Worm (Caenorhabditis elegans) whole organism, late embryonic: ENCODE measurements around the gene melo-1.

Experiments
- ceh-9 ChIP-seq: sonication (generic microtip); optimal IDR thresholded peaks from 2 replicates; lab custom pipeline; 2016; ENCODE audit warnings: mild to moderate bottlenecking, missing genetic modification characterization, inconsistent platforms, missing compliant biosample characterization
- dmd-4 ChIP-seq: sonication (generic microtip); optimal IDR thresholded peaks from 2 replicates; lab custom pipeline; 2016; ENCODE audit warnings: borderline replicate concordance, missing genetic modification characterization, missing compliant biosample characterization
- elt-2 ChIP-seq: sonication (generic microtip); optimal IDR thresholded peaks from 2 replicates; lab custom pipeline; 2016; ENCODE audit warnings: missing genetic modification reagents, missing genetic modification characterization, missing compliant biosample characterization
- hlh-8 ChIP-seq: sonication (generic microtip); optimal IDR thresholded peaks from 2 replicates; lab custom pipeline; 2016; ENCODE audit warnings: missing genotype, missing genetic modification characterization, missing compliant biosample characterization
- lin-11 ChIP-seq: fragments of 200-800 bp; sonication (Bioruptor generic); optimal IDR thresholded peaks from 2 replicates; lab custom pipeline; 2018; ENCODE audit warnings: mild to moderate bottlenecking, missing genetic modification characterization, missing compliant biosample characterization
- unc-42 ChIP-seq: sonication (generic microtip); optimal IDR thresholded peaks from 2 replicates; lab custom pipeline; 2016; ENCODE audit warnings: missing genotype, missing genetic modification characterization, missing compliant biosample characterization

ce11 chrIV:14773280-14774071, 13.4 kb upstream of the melo-1 start, which contains the start of gene Y57G11C.36:
- no peak for TF ChIP-seq elt-2 (tag; lab: Kevin White, UChicago)
- no peak for TF ChIP-seq hlh-8 (tag; lab: Kevin White, UChicago)
- no peak for TF ChIP-seq unc-42 (tag; lab: Kevin White, UChicago)
- TF ChIP-seq ceh-9 = no peak
- TF ChIP-seq dmd-4 = no peak
- TF ChIP-seq lin-11 (tag; lab: Kevin White, UChicago) = no peak
